Worm (Caenorhabditis elegans): Measurements from ENCODE around the gene nhr-59.
"Not testable (repeated sequence)": the region's sequence is repeated elsewhere in the genome, so short reads cannot be mapped to it uniquely, and the experiment has no call there.

The nhr-59 gene

ce11 chrV:2278052-2278451 lies at the start of gene nhr-59:
Gene nhr-59 (minus strand): TSS chrV:2278265.
- peak; percentile 19 for TF ChIP-seq ces-1 (GFP tag; optimal IDR thresholded peaks at IDR 0.05)
- TF ChIP-seq ceh-39 (tag; optimal IDR thresholded peaks at IDR 0.05) = no peak
- no peak for TF ChIP-seq flh-1 (GFP tag; optimal IDR thresholded peaks at IDR 0.05)

DNA sequence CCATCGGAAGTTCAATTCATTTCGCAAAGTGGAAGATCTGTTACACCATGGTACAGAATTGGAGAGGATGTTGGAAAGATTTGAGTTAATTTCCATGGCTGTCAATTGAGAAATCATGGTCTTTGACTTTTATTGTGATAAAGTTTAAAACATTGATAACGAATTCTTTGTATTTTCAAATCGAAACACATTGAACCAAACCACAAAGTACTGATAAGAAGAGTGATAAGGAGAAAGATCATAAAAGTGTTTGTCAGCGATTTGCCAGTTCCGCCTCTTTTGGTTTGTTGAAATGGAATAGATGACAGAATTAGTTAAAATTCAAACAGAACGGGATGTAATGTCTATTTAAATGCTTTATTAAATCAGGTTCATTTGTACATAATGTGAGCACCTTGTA lies 49.1 kb upstream of the nhr-59 start:
- TF ChIP-seq unc-120 (tag; optimal IDR thresholded peaks at IDR 0.05; ENCODE audit: poor library complexity, severe bottlenecking) (no peak), nhr-76 (tag; optimal IDR thresholded peaks at IDR 0.05) (no peak), sptf-1 (tag; optimal IDR thresholded peaks at IDR 0.05) (no peak), hlh-1 (tag; optimal IDR thresholded peaks at IDR 0.05) (no peak), ztf-11 (tag; optimal IDR thresholded peaks at IDR 0.05) (no peak), nhr-28 (tag; optimal IDR thresholded peaks at IDR 0.05) (no peak), elt-3 (tag; optimal IDR thresholded peaks at IDR 0.05) (no peak), nhr-237 (tag; optimal IDR thresholded peaks at IDR 0.05) (no peak), ham-2 (GFP tag; optimal IDR thresholded peaks at IDR 0.05) (no peak), lin-32 (GFP tag; optimal IDR thresholded peaks at IDR 0.05) (no peak), nhr-2 (tag; optimal IDR thresholded peaks at IDR 0.05) (no peak), cnd-1 (tag; optimal IDR thresholded peaks at IDR 0.05) (no peak), drap-1 (GFP tag; optimal IDR thresholded peaks at IDR 0.05) (no peak), mls-2 (tag; optimal IDR thresholded peaks at IDR 0.05) (no peak), ces-1 (GFP tag; optimal IDR thresholded peaks at IDR 0.05) (no peak)

DNA sequence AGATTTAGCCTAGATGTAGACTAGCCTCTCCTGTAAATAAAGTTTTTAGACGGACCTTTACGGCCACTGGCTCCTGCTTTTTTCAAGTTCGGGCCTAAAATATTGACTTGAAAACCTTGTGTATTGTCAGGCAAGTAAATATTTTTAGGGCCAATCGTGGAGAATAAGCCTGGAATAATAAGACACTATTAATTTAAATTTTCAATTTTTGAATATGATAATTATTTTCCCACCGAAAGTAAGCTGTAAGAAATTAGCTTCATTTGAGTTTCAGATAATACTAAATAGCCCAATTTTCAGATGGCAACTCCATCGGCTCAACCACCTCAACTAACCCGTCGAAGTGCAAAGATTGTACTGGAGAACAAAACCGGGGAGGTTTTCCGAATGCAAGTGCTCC lies 48.3 kb upstream of the nhr-59 start, which contains the start of gene pud-4:
TSS of gene pud-4 (plus strand) at position 301 of the 400 bp plus-strand sequence.
- TF ChIP-seq hlh-1 (tag; optimal IDR thresholded peaks at IDR 0.05) = no peak
- no peak for TF ChIP-seq drap-1 (GFP tag; optimal IDR thresholded peaks at IDR 0.05)
- no peak for TF ChIP-seq nhr-2 (tag; optimal IDR thresholded peaks at IDR 0.05)
- no peak for TF ChIP-seq zip-8 (tag; optimal IDR thresholded peaks at IDR 0.05)
- no peak for TF ChIP-seq elt-1 (tag; optimal IDR thresholded peaks at IDR 0.05; ENCODE audit: borderline replicate concordance, insufficient read depth)
- TF ChIP-seq nhr-28 (tag; optimal IDR thresholded peaks at IDR 0.05) = no peak
- no peak for TF ChIP-seq ces-1 (GFP tag; optimal IDR thresholded peaks at IDR 0.05)
- no peak for TF ChIP-seq ham-2 (GFP tag; optimal IDR thresholded peaks at IDR 0.05)
- TF ChIP-seq sptf-1 (tag; optimal IDR thresholded peaks at IDR 0.05) = no peak

DNA sequence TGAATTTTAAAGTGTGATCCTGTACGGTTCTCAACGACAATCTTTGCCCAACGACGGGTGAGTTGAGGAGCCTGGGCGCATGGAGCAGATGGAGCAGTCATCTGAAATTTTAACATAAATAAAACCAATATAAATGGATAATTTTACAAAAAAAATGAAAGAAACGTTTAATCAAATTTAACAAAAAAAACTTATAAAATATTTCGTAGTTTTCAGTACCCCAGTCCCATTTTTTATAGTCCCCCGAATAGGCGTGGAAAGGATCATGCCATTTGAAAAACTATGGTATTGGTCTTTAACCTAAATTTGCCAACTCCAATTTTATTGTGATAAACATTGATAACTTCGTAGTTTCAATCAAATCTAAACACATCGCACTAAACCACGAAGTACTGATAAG lies 47.0 kb upstream of the nhr-59 start, which contains the start of gene pud-3:
TSS of gene pud-3 (minus strand) at position 101 of the 400 bp plus-strand sequence.
- no peak for TF ChIP-seq tbx-8 (GFP tag; optimal IDR thresholded peaks at IDR 0.05)
- no peak for TF ChIP-seq flh-1 (GFP tag; optimal IDR thresholded peaks at IDR 0.05)
- TF ChIP-seq elt-3 (tag; optimal IDR thresholded peaks at IDR 0.05) = no peak
- TF ChIP-seq sem-2 (GFP tag; optimal IDR thresholded peaks at IDR 0.05) = no peak
- TF ChIP-seq elt-1 (tag; optimal IDR thresholded peaks at IDR 0.05; ENCODE audit: borderline replicate concordance, insufficient read depth) = no peak
- no peak for TF ChIP-seq unc-120 (tag; optimal IDR thresholded peaks at IDR 0.05; ENCODE audit: poor library complexity, severe bottlenecking)

DNA sequence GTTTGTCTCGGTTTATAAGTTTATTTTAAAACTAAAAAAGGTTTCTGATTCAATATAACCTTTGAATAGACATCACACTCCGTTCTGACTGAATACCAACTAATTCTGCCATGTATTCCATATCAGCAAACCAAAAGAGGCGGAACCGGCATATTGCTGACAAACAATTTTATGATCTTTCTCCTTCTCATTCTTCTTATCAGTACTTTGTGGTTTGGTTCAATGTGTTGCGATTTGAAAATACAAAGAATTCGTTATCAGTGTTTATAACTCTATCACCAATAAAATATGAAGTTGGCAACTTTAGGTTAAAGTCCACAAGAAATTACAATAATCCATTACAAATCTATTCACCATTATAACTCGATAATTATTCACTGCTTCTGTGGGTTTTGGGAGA lies 46.2 kb upstream of the nhr-59 start:
- TF ChIP-seq mep-1 (tag; optimal IDR thresholded peaks at IDR 0.05) = no peak
- no peak for TF ChIP-seq unc-39 (tag; optimal IDR thresholded peaks at IDR 0.05)
- TF ChIP-seq ces-1 (GFP tag; optimal IDR thresholded peaks at IDR 0.05) = no peak
- no peak for TF ChIP-seq drap-1 (GFP tag; optimal IDR thresholded peaks at IDR 0.05)
- TF ChIP-seq ceh-39 (tag; optimal IDR thresholded peaks at IDR 0.05) = no peak
- TF ChIP-seq ceh-43 (GFP tag; optimal IDR thresholded peaks at IDR 0.05) = no peak
- no peak for TF ChIP-seq unc-120 (tag; optimal IDR thresholded peaks at IDR 0.05; ENCODE audit: poor library complexity, severe bottlenecking)
- no peak for TF ChIP-seq unc-62 (GFP tag; optimal IDR thresholded peaks at IDR 0.05)
- TF ChIP-seq nhr-76 (tag; optimal IDR thresholded peaks at IDR 0.05) = no peak
- TF ChIP-seq nhr-12 (tag; optimal IDR thresholded peaks at IDR 0.05) = no peak

DNA sequence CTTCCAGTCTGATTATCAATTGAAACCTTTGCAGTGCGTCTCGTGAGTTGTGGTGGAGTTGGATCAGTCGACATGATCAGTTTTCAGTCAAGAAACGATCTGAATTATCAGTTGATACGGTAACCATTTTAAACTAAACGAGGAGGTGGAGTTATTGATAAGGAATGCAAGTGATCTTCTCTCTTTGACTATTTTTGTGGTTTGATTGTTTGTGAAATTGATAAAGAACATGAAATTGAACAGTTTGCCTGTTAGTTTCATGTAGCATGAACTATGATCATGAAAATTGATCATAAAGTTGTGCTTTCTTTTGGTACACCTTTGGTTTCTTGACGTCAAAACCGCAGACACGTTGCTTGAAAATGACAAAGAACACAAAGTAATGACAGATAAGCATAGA lies 44.4 kb upstream of the nhr-59 start, which contains the start of gene pud-1.2:
TSS of gene pud-1.2 (minus strand) at position 101 of the 400 bp plus-strand sequence.
- not testable (repeated sequence) for TF ChIP-seq ceh-43 (GFP tag; optimal IDR thresholded peaks at IDR 0.05); tbx-8 (GFP tag; optimal IDR thresholded peaks at IDR 0.05); pha-4 (tag; optimal IDR thresholded peaks at IDR 0.05)

ce11 chrV:2321001-2321400 lies 42.9 kb upstream of the nhr-59 start, which contains the start of gene Y19D10B.6:
Gene Y19D10B.6 (minus strand): TSS chrV:2321101.
- TF ChIP-seq hlh-1 (tag; optimal IDR thresholded peaks at IDR 0.05); nhr-76 (tag; optimal IDR thresholded peaks at IDR 0.05); ceh-83 (GFP tag; optimal IDR thresholded peaks at IDR 0.05): not testable (repeated sequence)
